Fruit fly (Drosophila melanogaster) whole organism, larva: ENCODE data around the gene Oat.

ENCODE experiments used
- noc ChIP-seq: fragments of 200-800 bp; sonication (Bioruptor generic); optimal IDR thresholded peaks from 3 replicates; lab custom pipeline; 2019; ENCODE audit warnings: missing biosample characterization, mild to moderate bottlenecking, missing genetic modification characterization, moderate library complexity

Gene Oat

DNA sequence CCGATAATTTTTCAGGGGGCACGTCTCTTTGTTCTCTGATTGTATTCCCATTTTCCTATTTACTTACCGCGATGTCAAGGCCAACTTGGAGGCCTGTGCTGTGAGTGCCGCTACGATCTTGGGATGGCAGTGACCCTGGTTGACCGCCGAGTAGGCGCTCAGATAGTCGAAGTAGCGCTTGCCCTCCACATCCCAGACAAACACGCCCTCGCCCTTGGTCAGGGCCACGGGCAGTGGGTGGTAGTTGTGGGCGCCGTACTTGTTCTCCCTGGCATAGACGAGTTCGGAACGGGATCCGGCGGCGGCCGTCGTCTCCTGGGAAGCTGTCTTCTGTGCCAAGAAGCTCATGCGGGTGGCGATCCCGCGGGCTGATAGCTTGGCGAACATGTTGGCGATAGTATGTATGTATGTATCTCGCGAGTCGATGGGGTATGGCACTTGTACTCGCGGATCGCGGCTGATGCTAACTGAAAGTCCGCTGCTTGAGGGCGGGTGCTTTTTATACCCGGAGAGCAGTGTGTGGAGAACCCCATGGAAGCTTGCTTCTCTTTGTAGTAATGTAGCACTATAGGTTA lies at the start of gene Oat:
Gene Oat, minus strand, starts transcription at position 478 of the 575 bp plus-strand sequence.
- TF ChIP-seq noc (tag; lab: Kevin White, UChicago) = no peak

DNA sequence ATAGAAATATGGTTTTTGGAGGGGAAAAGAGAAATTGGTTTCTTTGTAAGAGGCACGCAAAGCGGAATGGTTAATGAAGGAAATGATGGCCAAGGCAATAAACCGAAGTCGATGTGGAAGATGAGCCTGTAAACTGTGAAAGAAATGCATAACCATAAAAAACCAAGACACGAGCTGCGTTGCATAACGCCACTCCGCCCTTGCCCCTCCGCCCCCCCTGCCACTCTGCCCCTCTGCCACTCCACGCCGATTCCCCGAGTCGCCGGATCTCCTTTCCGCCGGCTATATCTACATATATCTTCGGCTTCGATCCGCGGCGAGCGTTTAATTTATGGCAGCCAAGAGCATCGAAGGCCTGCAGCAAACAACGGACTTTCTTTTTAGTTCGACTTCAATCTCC lies 49.0 kb upstream of the Oat start:
- no peak for TF ChIP-seq noc (tag; lab: Kevin White, UChicago)

DNA sequence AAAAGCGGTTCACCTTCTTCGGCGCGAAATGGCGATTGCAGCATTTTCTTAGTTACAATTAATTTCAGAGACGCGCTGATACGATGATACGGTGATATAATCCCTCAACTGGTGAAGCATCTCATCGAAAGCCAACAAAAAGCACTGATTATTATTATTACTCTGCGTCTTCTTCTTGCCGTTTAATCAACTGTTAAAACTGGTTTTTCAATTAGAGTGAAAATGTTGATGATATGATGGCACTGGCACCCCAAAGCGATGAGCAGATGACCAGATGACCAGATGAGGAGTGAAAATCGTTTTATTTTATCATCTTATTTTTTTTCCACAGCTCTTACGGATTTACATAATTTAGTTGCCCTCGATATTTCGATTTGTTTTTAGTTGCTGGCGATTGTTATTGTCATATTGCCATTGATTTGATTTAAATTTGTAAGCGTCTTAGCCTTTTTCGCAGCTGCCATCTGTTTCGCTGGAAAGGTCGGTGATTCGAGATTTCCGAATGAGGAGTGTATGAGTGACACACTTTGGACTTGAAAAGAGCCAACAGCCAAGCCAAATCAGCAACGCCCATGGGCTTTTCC lies 47.8 kb upstream of the Oat start:
- TF ChIP-seq noc (tag; lab: Kevin White, UChicago) = no peak

DNA sequence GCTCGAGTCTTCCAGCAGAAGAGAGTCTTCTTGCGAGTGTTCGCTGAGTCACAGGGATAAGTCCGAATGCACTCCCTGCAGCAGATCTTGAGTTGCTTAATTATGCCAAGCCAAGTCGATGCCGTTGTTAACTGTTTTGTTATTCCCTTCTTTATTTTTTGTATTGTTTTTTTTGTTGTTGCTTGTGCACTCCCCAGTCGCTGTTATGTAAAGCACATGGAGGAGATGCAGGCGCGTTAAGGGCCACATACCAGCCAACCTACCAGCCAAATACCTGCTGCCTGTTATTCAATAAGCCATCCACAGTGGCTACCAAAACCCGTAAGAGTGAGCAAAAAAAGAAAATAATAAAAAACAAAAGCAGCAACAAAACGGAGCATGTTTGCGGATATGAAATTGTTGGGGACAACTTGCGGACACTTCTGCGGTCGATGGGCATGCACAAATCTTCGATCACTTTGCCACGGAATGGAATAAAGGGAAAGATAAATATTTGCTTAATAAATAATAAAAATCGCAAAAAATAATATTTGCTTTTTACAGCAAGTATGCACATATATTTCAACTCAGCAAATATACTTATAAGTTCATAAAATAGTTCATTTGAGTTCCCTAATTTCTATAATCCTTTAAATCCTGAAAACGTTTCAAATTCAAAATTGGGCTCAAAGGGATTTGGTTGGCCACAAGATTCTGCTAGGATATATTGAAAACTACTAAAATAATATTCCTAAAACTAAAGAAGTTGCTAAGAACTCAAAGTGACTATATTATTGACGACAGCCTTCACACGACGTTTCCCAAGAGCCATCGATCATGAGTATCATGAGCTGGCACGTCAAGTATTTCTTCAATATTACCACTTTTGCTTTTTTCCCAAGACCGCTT lies 46.7 kb upstream of the Oat start:
- TF ChIP-seq noc (tag; lab: Kevin White, UChicago) = no peak

DNA sequence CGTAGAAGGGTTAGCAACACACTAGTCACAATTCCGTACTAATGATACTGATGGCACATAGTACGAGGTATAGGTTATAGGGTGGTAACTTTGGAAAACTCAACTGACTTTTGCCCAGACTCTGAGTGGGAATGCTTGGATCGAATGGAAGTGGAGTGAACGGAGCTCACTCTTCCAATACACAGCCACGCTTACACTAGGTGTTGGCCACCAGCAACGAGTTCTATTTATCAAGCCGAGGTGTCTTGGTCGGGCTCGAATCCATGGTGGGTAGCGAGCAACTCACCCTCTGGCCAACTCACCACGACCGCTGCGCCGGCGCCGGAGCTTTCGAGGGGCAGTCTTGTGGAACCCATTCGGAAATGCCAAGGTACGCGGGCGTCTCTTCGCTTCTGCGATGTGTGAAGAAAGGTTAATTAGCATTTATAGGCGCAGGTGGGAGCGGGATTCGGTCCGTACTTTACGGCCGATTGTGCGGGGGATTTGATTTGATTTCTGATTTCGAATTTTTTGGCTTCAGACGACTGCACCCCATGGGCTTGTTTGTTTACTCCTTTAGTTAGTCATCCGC lies 45.5 kb upstream of the Oat start, which contains the start of gene verm:
Gene verm, minus strand, starts transcription at position 204 of the 571 bp plus-strand sequence.
- TF ChIP-seq noc (tag; lab: Kevin White, UChicago) = no peak

DNA sequence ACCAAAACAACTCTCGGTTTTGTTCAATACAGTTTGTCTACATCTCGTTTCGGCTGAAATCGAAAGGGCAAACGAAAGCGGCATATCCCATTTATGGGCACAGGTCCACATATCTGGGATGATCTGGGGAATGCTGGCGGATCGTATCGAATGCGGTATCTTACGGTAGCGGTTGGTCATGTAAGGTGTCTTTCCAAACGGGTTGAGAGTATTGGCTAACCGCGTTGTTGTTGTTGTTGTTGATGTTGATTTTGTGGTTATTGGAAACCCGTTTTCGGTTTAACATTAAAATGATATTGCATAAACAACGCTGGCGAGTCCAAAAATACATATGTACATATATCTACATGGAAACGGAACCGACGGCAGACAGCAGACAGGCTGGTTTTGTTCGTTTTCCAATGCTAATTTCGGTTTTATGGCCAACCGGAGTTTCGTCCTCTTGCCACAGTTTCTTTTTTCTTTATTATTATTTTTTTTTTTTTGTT lies 44.5 kb upstream of the Oat start:
- TF ChIP-seq noc (tag; lab: Kevin White, UChicago) = no peak

- no peak for TF ChIP-seq noc (tag; lab: Kevin White, UChicago)
Observed at dm6 chr3L:19687200-19687687, 37.6 kb upstream of the Oat start, which contains the start of the genes CG8765 and Gbeta76C. CG8765 (minus strand) TSS chr3L:19687353. Gbeta76C (plus strand) TSS chr3L:19687637.

dm6 chr3L:19683520-19683919 lies 33.9 kb upstream of the Oat start:
- TF ChIP-seq noc (tag; lab: Kevin White, UChicago) = no peak

DNA sequence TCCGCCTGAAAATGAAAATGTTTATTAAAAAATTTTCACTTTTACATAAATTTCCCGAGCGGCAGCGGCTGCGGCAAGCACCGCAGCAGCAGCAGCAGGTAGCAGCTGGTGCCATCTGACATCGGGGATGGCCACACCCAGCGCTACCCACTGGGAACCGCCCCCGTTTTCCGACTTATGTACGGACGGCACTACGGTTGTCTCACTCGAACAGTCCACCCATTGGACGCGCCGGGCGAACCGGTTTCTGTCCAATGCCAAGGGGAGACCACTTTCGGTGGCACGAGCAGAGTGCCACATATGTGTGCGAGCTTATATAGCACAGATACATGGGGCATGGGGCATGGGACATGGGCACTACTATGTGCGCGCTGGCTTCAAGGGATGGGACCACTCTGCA lies 33.3 kb upstream of the Oat start:
- TF ChIP-seq noc (tag; lab: Kevin White, UChicago) = no peak

dm6 chr3L:19676050-19676449 lies 26.4 kb upstream of the Oat start:
- TF ChIP-seq noc (tag; lab: Kevin White, UChicago) = no peak

dm6 chr3L:19674317-19674716 lies 24.7 kb upstream of the Oat start:
- TF ChIP-seq noc (tag; lab: Kevin White, UChicago) = no peak

- TF ChIP-seq noc (tag; lab: Kevin White, UChicago) = no peak
Observed at dm6 chr3L:19670492-19670891, 20.8 kb upstream of the Oat start.

dm6 chr3L:19665059-19665626 lies 15.5 kb upstream of the Oat start:
- no peak for TF ChIP-seq noc (tag; lab: Kevin White, UChicago)

dm6 chr3L:19663605-19664230 lies 14.1 kb upstream of the Oat start, which contains the start of gene tey:
tey (minus strand) TSS chr3L:19664104.
- no peak for TF ChIP-seq noc (tag; lab: Kevin White, UChicago)

DNA sequence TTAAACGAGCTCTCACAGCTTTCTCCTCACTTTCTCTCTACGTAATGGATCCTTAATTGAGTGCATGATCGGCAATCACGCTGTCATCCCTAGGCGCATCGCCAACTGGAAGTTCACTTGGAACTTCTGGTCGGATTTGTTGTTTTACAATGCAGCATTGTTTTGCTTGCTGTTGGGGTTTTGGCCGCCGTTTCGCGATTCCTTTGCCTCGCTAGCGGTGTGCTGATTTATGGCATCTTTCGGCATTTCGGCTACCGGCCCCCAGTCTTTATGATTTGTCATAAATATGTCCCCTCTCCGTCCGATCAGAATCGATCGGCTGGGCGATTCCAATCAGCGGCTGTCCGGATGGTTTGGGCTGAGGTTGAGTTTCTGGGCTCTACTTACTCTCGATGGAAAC lies 13.2 kb upstream of the Oat start:
- no peak for TF ChIP-seq noc (tag; lab: Kevin White, UChicago)
